Worm (Caenorhabditis elegans): ENCODE measurements around the gene F17C8.3.

DNA sequence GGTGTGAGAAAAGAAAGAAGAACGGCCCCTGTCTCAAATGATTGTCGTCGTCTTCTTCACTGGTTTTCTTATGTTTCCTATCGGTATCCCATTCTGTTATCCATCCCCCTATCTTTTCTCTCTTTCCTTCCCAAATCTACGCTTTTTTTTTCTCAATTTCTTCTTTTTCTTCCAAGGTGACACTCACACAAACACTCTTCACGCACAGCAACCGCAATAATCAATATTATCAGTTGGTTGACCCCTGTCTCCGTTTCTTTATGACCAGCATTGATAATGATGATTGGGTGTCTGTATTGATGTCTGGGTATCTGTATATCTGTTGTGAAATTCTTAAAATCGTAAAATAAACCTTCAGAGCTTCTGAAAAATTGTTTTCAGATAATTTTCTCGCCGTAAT, 9.1 kb downstream of the F17C8.3 start:
- TF ChIP-seq elt-1 (tag; optimal IDR thresholded peaks at IDR 0.05; ENCODE audit: borderline replicate concordance, insufficient read depth) = no peak
- TF ChIP-seq bed-3 (GFP tag; optimal IDR thresholded peaks at IDR 0.05) = no peak
- TF ChIP-seq nhr-12 (tag; optimal IDR thresholded peaks at IDR 0.05) = no peak
- no peak for TF ChIP-seq nhr-76 (tag; optimal IDR thresholded peaks at IDR 0.05)
- no peak for TF ChIP-seq nhr-28 (tag; optimal IDR thresholded peaks at IDR 0.05)
- no peak for TF ChIP-seq unc-62 (GFP tag; optimal IDR thresholded peaks at IDR 0.05)

Measured in whole organism, mixed stage, embryonic.